Worm (Caenorhabditis elegans) whole organism, L1 larva: ENCODE results near the gene srbc-23.

ENCODE experiments used
- C34B4.2 ChIP-seq: sonication (generic microtip); optimal IDR thresholded peaks from 2 replicates; lab custom pipeline; 2017; ENCODE audit warnings: mild to moderate bottlenecking, missing genetic modification characterization, missing compliant biosample characterization
- aha-1 ChIP-seq: fragments of 150-350 bp; optimal IDR thresholded peaks from 2 replicates; lab custom pipeline; 2014; ENCODE audit warnings: missing biosample characterization, missing genetic modification characterization
- ama-1 ChIP-seq: fragments of 150-350 bp; optimal IDR thresholded peaks from 2 replicates; lab custom pipeline; 2014
- blmp-1 ChIP-seq: fragments of 150-350 bp; optimal IDR thresholded peaks from 2 replicates; lab custom pipeline; 2014; ENCODE audit warnings: missing biosample characterization, missing genetic modification characterization
- ceh-8 ChIP-seq: fragments of 200-800 bp; sonication (Bioruptor generic); optimal IDR thresholded peaks from 2 replicates; lab custom pipeline; 2018; ENCODE audit warnings: mild to moderate bottlenecking, missing genetic modification characterization, moderate library complexity, missing compliant biosample characterization
- ceh-82 ChIP-seq, 3 experiments: fragments of 150-350 bp in 1 of 3; sonication (generic microtip) in 2 of 3; optimal IDR thresholded peaks; 2 replicates each; lab custom pipeline; 2014 to 2017; ENCODE audit warnings: missing biosample characterization in 3 of 3, missing genetic modification characterization in 3 of 3
- dpl-1 ChIP-seq, 3 experiments: fragments of 150-350 bp in 2 of 3; sonication (generic microtip) in 1 of 3; optimal IDR thresholded peaks; 2 replicates each; lab custom pipeline; 2014 to 2017; ENCODE audit warnings: missing biosample characterization in 3 of 3, missing genetic modification characterization in 3 of 3, missing genetic modification reagents in 3 of 3
- efl-1 ChIP-seq, 4 experiments: fragments of 150-350 bp; optimal IDR thresholded peaks in 3 of 4; peaks in 1 of 4; 1 replicate in 1 of 4; 2 replicates in 3 of 4; lab custom pipeline; 2014; ENCODE audit warnings: missing biosample characterization in 2 of 4, missing genetic modification characterization in 2 of 4, missing genetic modification reagents in 2 of 4
- efl-3 ChIP-seq: fragments of 200-800 bp; sonication (Bioruptor generic); optimal IDR thresholded peaks from 2 replicates; lab custom pipeline; 2018; ENCODE audit warnings: mild to moderate bottlenecking, missing genetic modification characterization, missing compliant biosample characterization
- egl-13 ChIP-seq: sonication (generic microtip); optimal IDR thresholded peaks from 2 replicates; lab custom pipeline; 2016; ENCODE audit warnings: missing genotype, missing genetic modification reagents, missing genetic modification characterization, missing compliant biosample characterization
- ets-5 ChIP-seq: fragments of 200-800 bp; sonication (Bioruptor generic); IDR thresholded peaks from 2 replicates; pipeline ENCODE4 v1.3.6; 2022; ENCODE audit warnings: missing genetic modification characterization, missing compliant biosample characterization
- fkh-4 ChIP-seq: sonication (generic microtip); optimal IDR thresholded peaks from 2 replicates; lab custom pipeline; 2016; ENCODE audit warnings: missing compliant biosample characterization, missing genetic modification characterization, borderline replicate concordance
- fkh-8 ChIP-seq: sonication (generic microtip); optimal IDR thresholded peaks from 2 replicates; lab custom pipeline; 2016; ENCODE audit warnings: mild to moderate bottlenecking, missing genetic modification characterization, missing compliant biosample characterization
- isw-1 ChIP-seq: fragments of 200-800 bp; sonication (Bioruptor generic); IDR thresholded peaks from 2 replicates; pipeline ENCODE4 v1.3.6; 2022; ENCODE audit warnings: missing genetic modification characterization, missing compliant biosample characterization
- lin-14 ChIP-seq: fragments of 200-800 bp; sonication (Bioruptor generic); optimal IDR thresholded peaks from 2 replicates; lab custom pipeline; 2018; ENCODE audit warnings: mild to moderate bottlenecking, missing genetic modification characterization, moderate library complexity, missing compliant biosample characterization
- lin-39 ChIP-seq: fragments of 150-350 bp; optimal IDR thresholded peaks from 2 replicates; lab custom pipeline; 2014; ENCODE audit warnings: missing biosample characterization, missing genetic modification reagents, missing genetic modification characterization
- mef-2 ChIP-seq: fragments of 150-350 bp; optimal IDR thresholded peaks from 2 replicates; lab custom pipeline; 2014; ENCODE audit warnings: missing biosample characterization, missing genetic modification characterization
- nhr-11 ChIP-seq: fragments of 150-350 bp; optimal IDR thresholded peaks from 2 replicates; lab custom pipeline; 2014; ENCODE audit warnings: missing biosample characterization, missing genetic modification characterization
- nhr-12 ChIP-seq: sonication (generic microtip); optimal IDR thresholded peaks from 2 replicates; lab custom pipeline; 2017; ENCODE audit warnings: missing biosample characterization, missing genetic modification characterization
- nhr-20 ChIP-seq: sonication (generic microtip); optimal IDR thresholded peaks from 2 replicates; lab custom pipeline; 2016; ENCODE audit warnings: mild to moderate bottlenecking, missing genetic modification characterization, missing compliant biosample characterization
- nhr-71 ChIP-seq: sonication (generic microtip); optimal IDR thresholded peaks from 2 replicates; lab custom pipeline; 2016; ENCODE audit warnings: mild to moderate bottlenecking, missing genetic modification characterization, moderate library complexity, missing compliant biosample characterization
- nhr-76 ChIP-seq: sonication (generic microtip); optimal IDR thresholded peaks from 2 replicates; lab custom pipeline; 2017; ENCODE audit warnings: missing biosample characterization, missing genetic modification characterization
- pag-3 ChIP-seq: sonication (generic microtip); optimal IDR thresholded peaks from 2 replicates; lab custom pipeline; 2017; ENCODE audit warnings: missing genetic modification characterization, mild to moderate bottlenecking, missing compliant biosample characterization, antibody characterized with exemption, borderline replicate concordance; ENCODE audit not compliant: insufficient read depth
- snu-23 ChIP-seq: sonication (generic microtip); optimal IDR thresholded peaks from 2 replicates; lab custom pipeline; 2016; ENCODE audit warnings: missing genetic modification characterization, missing compliant biosample characterization
- tbx-2 ChIP-seq: sonication (generic microtip); optimal IDR thresholded peaks from 2 replicates; lab custom pipeline; 2016; ENCODE audit warnings: missing genetic modification characterization, missing compliant biosample characterization
- zag-1 ChIP-seq: fragments of 150-350 bp; optimal IDR thresholded peaks from 2 replicates; lab custom pipeline; 2014; ENCODE audit warnings: missing biosample characterization, missing genetic modification characterization
- ztf-4 ChIP-seq: fragments of 150-350 bp; optimal IDR thresholded peaks from 2 replicates; lab custom pipeline; 2014; ENCODE audit warnings: missing biosample characterization, missing genetic modification characterization

srbc-23 gene

DNA sequence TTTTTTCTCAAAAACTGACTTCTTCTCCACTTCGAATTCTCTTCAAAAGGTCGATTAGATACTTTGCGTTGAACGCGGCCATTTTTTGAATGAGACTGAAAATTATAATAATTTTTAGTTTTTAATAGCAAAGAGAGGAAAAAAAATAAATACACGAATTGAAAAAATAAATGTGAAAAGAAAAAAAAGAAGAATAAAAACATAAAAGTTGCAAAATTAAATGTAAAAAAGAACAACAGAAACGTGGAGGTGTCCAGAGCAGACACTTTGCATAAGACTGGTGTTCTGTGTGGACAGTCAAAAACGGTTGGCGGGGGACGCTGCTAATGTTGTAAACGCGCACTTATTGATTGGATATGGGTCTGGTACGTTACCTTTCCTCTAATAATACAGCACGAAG is 6.0 kb downstream of the srbc-23 start, which contains the start of gene C45H4.14:
C45H4.14 (minus strand) TSS at position 101 of the 400 bp plus-strand sequence.
- TF ChIP-seq C34B4.2 = no peak
- TF ChIP-seq blmp-1 (tag; lab: Kevin White, UChicago) = no peak

DNA sequence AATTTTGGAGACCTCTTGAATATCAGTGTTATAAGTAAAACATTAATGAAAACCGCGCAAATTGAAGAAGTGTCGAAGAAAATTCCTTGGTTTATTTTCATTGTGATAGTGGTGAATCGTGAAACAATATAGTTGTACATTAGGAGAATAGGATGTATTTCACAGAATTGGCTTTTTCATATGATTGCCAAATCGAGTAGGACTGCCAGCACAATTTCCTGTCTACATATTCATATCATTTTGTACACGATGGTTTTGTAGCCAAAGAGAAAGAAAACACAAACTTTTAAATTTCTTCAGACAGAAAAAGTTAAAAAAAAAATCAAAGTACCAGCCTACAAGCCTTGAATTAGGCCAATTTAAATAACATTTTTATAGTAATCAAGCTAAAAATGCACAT is 10.4 kb downstream of the srbc-23 start, which contains the start of gene str-255:
str-255 (minus strand) TSS at position 101 of the 400 bp plus-strand sequence.
- TF ChIP-seq ets-5 (no peak), tbx-2 (tag; lab: Kevin White, UChicago) (no peak)

DNA sequence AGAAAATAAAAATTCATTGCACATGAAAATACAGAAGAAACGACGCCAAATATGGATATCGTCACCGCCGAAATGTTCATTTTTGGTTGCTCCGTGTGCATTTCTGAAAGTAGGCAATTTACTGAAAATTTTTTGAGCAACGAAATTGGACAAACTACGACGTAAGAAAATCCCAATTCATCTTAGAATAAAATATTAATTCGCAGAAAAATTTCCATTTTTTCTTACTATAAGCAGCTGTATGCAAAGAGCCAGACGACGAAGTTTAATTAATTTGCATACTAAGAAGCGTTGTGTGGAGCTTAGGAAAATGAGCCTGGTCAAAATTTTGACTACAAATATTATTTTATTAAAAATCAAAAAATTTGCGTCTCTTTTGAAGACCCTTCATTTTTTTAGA is 13.3 kb downstream of the srbc-23 start, which contains the start of gene srbc-19:
srbc-19 (minus strand) TSS at position 101 of the 400 bp plus-strand sequence.
- no peak for TF ChIP-seq ceh-82 (tag; optimal IDR thresholded peaks at IDR 0.05; lab: Kevin White, UChicago)
- no peak for TF ChIP-seq nhr-71 (tag; lab: Kevin White, UChicago)
- no peak for TF ChIP-seq fkh-4 (tag; lab: Kevin White, UChicago)
- no peak for TF ChIP-seq egl-13 (tag; lab: Kevin White, UChicago)
- TF ChIP-seq nhr-20 (tag; lab: Kevin White, UChicago) = no peak
- TF ChIP-seq ama-1 (lab: Kevin White, UChicago) = no peak
- no peak for TF ChIP-seq snu-23 (GFP tag; lab: Kevin White, UChicago)

DNA sequence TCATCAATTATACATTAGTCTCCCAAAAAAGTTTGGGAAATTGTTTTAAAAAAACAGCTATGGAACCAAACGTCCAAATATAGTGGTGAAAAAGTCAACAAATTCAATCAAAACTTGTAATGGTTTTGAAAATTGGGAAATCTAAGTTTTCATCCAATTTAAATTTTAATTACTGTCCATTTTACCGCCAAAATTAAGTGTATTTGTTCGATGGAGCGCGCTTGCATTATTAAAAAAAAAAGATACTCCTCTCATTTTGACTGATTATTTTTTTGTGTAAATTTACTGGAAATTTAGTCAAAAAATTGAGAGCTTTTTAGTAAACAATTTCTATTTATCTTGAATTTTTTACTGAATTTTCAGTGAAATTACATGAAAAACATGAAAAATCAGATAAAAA is 21.1 kb downstream of the srbc-23 start:
- TF ChIP-seq efl-1 (optimal IDR thresholded peaks at IDR 0.05; lab: Kevin White, UChicago) = no peak
- TF ChIP-seq efl-1 (GFP tag; optimal IDR thresholded peaks at IDR 0.05 in 1 of 2; lab: Kevin White, UChicago) = peak; percentile 19 to 92
- TF ChIP-seq ztf-4 (tag; lab: Kevin White, UChicago) = no peak
- TF ChIP-seq ets-5 = no peak

DNA sequence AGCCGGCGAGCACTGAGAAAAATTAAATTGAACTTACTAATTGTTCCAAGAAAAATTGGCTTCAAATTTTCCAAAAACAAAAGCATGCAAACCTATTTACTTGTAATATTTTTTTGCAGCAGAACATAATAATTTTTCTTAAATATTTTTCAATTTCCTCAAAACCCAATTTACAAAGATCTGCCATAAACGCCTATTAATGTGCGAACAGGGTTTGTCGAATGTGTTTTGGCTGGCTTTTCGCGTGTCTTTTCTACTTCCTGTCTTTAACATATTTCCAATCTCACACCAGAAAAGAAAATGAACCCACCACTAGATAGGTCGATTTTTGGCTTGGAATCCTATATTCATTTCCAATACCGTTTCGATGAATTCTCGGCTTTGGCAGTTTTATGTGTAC is 21.9 kb downstream of the srbc-23 start, which contains the start of gene C45H4.18:
C45H4.18 (plus strand) TSS at position 301 of the 400 bp plus-strand sequence.
- TF ChIP-seq efl-3 (no peak), C34B4.2 (no peak), ceh-8 (GFP tag; lab: Kevin White, UChicago) (no peak), nhr-11 (no peak), dpl-1 (GFP tag; optimal IDR thresholded peaks at IDR 0.05; lab: Kevin White, UChicago) (no peak), aha-1 (tag; lab: Kevin White, UChicago) (no peak), lin-39 (no peak), lin-14 (GFP tag; lab: Kevin White, UChicago) (no peak)

DNA sequence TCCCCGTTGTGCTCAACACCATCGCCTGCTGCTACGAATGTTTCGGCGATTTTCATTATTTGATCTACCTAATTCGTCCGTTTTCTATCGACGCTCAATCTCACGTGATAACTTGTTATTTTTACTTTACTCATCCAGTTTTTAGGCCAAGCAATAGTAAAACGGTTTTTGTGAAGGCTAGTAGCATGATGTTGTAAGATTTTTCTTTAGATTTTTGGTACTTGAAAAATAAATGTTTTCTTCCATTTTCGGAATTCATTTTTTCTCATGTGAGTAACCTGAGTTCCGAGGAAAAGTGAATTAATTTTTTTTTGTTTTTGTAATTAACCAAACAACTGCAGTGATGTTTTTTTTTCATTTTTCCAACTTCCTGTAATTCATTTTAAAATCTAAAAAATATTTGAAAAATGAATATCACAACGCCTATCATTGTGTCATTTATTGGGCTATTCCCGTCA is 24.0 kb downstream of the srbc-23 start, which contains the start of gene srbc-17:
srbc-17 (plus strand) TSS at position 408 of the 458 bp plus-strand sequence.
- TF ChIP-seq nhr-12 (no peak), ets-5 (no peak), fkh-8 (tag; lab: Kevin White, UChicago) (no peak), nhr-76 (tag; lab: Kevin White, UChicago) (no peak), zag-1 (tag; lab: Kevin White, UChicago) (no peak)

DNA sequence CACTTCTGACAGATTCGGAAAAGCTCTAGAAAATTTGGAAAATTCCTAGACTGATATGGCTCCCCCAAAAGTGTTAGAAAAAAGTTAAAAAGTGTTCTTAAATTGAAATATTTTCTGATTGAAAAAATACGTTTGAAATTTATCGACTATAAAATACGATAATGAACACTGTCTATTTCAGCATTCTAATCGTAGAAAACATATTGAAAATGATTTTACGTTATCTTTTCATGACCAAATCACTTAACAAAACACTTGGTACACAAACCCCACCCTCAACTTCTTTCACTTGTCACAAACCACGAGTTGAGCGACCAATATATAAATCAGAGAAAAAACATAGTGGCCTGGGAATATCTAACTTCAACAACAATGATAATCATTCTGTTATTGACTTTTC is 25.8 kb downstream of the srbc-23 start, which contains the start of gene cyp-33C1:
cyp-33C1 (plus strand) TSS at position 301 of the 400 bp plus-strand sequence.
- TF ChIP-seq nhr-71 (tag; lab: Kevin White, UChicago) (no peak), pag-3 (tag; lab: Kevin White, UChicago) (no peak), lin-39 (no peak), dpl-1 (GFP tag; optimal IDR thresholded peaks at IDR 0.05; lab: Kevin White, UChicago) (no peak), isw-1 (GFP tag; lab: Robert Waterston, UW) (no peak), egl-13 (tag; lab: Kevin White, UChicago) (no peak), nhr-76 (tag; lab: Kevin White, UChicago) (no peak), aha-1 (tag; lab: Kevin White, UChicago) (no peak), snu-23 (GFP tag; lab: Kevin White, UChicago) (no peak), fkh-4 (tag; lab: Kevin White, UChicago) (no peak), fkh-8 (tag; lab: Kevin White, UChicago) (no peak), mef-2 (tag; lab: Kevin White, UChicago) (no peak)
